Worm (Caenorhabditis elegans): ENCODE results near the gene pitr-3.

The pitr-3 gene

ce11 chrV:9155616-9156015, 14.4 kb upstream of the pitr-3 start:
- TF ChIP-seq unc-39 (tag; optimal IDR thresholded peaks at IDR 0.05), result no peak
- no peak for TF ChIP-seq nhr-76 (tag; optimal IDR thresholded peaks at IDR 0.05)
- TF ChIP-seq ceh-82 (tag; optimal IDR thresholded peaks at IDR 0.05), result no peak
- no peak for TF ChIP-seq ama-1 (optimal IDR thresholded peaks at IDR 0.05)
- TF ChIP-seq lin-15B (tag; optimal IDR thresholded peaks at IDR 0.05), result no peak
- no peak for TF ChIP-seq nhr-28 (tag; optimal IDR thresholded peaks at IDR 0.05)
- no peak for TF ChIP-seq pha-4 (tag; optimal IDR thresholded peaks at IDR 0.05)
- TF ChIP-seq mml-1 (tag; optimal IDR thresholded peaks at IDR 0.05), result no peak
- no peak for TF ChIP-seq pqm-1 (tag; optimal IDR thresholded peaks at IDR 0.05)
- no peak for TF ChIP-seq elt-2 (tag; optimal IDR thresholded peaks at IDR 0.05)
- TF ChIP-seq snpc-4 (tag; optimal IDR thresholded peaks at IDR 0.05), result no peak
- TF ChIP-seq sea-2 (GFP tag; optimal IDR thresholded peaks at IDR 0.05), result no peak
- TF ChIP-seq aly-2 (tag; optimal IDR thresholded peaks at IDR 0.05), result no peak
- TF ChIP-seq unc-62 (GFP tag; optimal IDR thresholded peaks at IDR 0.05), result no peak
- TF ChIP-seq daf-12 (tag; optimal IDR thresholded peaks at IDR 0.05), result no peak
- TF ChIP-seq lsy-12 (tag; optimal IDR thresholded peaks at IDR 0.05), result no peak
- TF ChIP-seq nhr-23 (tag; optimal IDR thresholded peaks at IDR 0.05), result no peak

ce11 chrV:9154772-9155171, 13.6 kb upstream of the pitr-3 start, which contains the start of gene B0222.5:
TSS of gene B0222.5 (minus strand) at chrV:9154872.
- TF ChIP-seq fkh-10 (GFP tag; optimal IDR thresholded peaks at IDR 0.05) (no peak), ceh-28 (tag; optimal IDR thresholded peaks at IDR 0.05) (no peak), fkh-2 (tag; optimal IDR thresholded peaks at IDR 0.05) (no peak), ztf-11 (tag; optimal IDR thresholded peaks at IDR 0.05) (no peak), elt-1 (tag; optimal IDR thresholded peaks at IDR 0.05) (no peak), nhr-237 (tag; optimal IDR thresholded peaks at IDR 0.05) (no peak), unc-39 (tag; optimal IDR thresholded peaks at IDR 0.05) (no peak), pqm-1 (tag; optimal IDR thresholded peaks at IDR 0.05) (no peak), ceh-16 (tag; optimal IDR thresholded peaks at IDR 0.05) (no peak), eor-1 (tag; optimal IDR thresholded peaks at IDR 0.05) (no peak), skn-1 (tag; optimal IDR thresholded peaks at IDR 0.05) (no peak)

- TF ChIP-seq nfya-1 (tag; optimal IDR thresholded peaks at IDR 0.05; ENCODE audit: insufficient read depth) (no peak), nhr-25 (tag; optimal IDR thresholded peaks at IDR 0.05) (peak; percentile 16)
Measured at ce11 chrV:9152339-9152738, 11.1 kb upstream of the pitr-3 start.

ce11 chrV:9148151-9148550, 7.0 kb upstream of the pitr-3 start:
- TF ChIP-seq mdl-1 (tag; optimal IDR thresholded peaks at IDR 0.05) (no peak), elt-1 (tag; optimal IDR thresholded peaks at IDR 0.05) (no peak), egl-27 (tag; optimal IDR thresholded peaks at IDR 0.05) (no peak), nhr-25 (tag; optimal IDR thresholded peaks at IDR 0.05) (no peak), nhr-77 (tag; optimal IDR thresholded peaks at IDR 0.05) (no peak), unc-62 (GFP tag; optimal IDR thresholded peaks at IDR 0.05) (no peak), skn-1 (tag; optimal IDR thresholded peaks at IDR 0.05) (no peak), fkh-10 (GFP tag; optimal IDR thresholded peaks at IDR 0.05) (no peak)

ce11 chrV:9146849-9147557, 5.8 kb upstream of the pitr-3 start, which contains the start of gene spl-2:
TSS of gene spl-2 (minus strand) at chrV:9146899.
- TF ChIP-seq nhr-25 (tag; optimal IDR thresholded peaks at IDR 0.05), result peak; percentile 67
- peak; percentile 51 for TF ChIP-seq elt-1 (tag; optimal IDR thresholded peaks at IDR 0.05)
- TF ChIP-seq eor-1 (tag; optimal IDR thresholded peaks at IDR 0.05), result no peak
- TF ChIP-seq nhr-23 (tag; optimal IDR thresholded peaks at IDR 0.05), result peak; percentile 47
- TF ChIP-seq elt-2 (tag; optimal IDR thresholded peaks at IDR 0.05), result peak; percentile 34
- TF ChIP-seq unc-62 (GFP tag; optimal IDR thresholded peaks at IDR 0.05), result no peak
- TF ChIP-seq nfya-1 (tag; optimal IDR thresholded peaks at IDR 0.05; ENCODE audit: insufficient read depth), result peak; percentile 6
- TF ChIP-seq nhr-43 (tag; optimal IDR thresholded peaks at IDR 0.05; ENCODE audit: poor library complexity, severe bottlenecking), result peak; percentile 76

- TF ChIP-seq ceh-82 (tag; optimal IDR thresholded peaks at IDR 0.05), result no peak
- TF ChIP-seq elt-2 (tag; optimal IDR thresholded peaks at IDR 0.05), result peak; percentile 68
- TF ChIP-seq pqm-1 (tag; optimal IDR thresholded peaks at IDR 0.05), result peak; percentile 13
Measured at ce11 chrV:9146196-9146595, 5.0 kb upstream of the pitr-3 start.
